Worm (Caenorhabditis elegans) whole organism, young adult: ENCODE data around the gene C36A4.10.

Experiments used
- F10E7.11 ChIP-seq: sonication (generic microtip); optimal IDR thresholded peaks from 2 replicates; lab custom pipeline; 2017; ENCODE audit warnings: mild to moderate bottlenecking, missing genetic modification characterization, moderate library complexity, missing compliant biosample characterization
- ZK185.1 ChIP-seq: sonication (generic microtip); optimal IDR thresholded peaks from 2 replicates; lab custom pipeline; 2016; ENCODE audit warnings: mild to moderate bottlenecking, missing genetic modification characterization, missing compliant biosample characterization; ENCODE audit not compliant: poor library complexity, severe bottlenecking
- athp-1 ChIP-seq: sonication (generic microtip); optimal IDR thresholded peaks from 2 replicates; lab custom pipeline; 2017; ENCODE audit warnings: mild to moderate bottlenecking, missing genetic modification characterization, missing compliant biosample characterization
- ceh-91 ChIP-seq: fragments of 200-800 bp; sonication (Bioruptor generic); IDR thresholded peaks from 2 replicates; pipeline ENCODE4 v1.3.6; 2022; ENCODE audit warnings: missing genetic modification reagents, missing genetic modification characterization, missing compliant biosample characterization
- dpl-1 ChIP-seq: fragments of 150-350 bp; optimal IDR thresholded peaks from 2 replicates; lab custom pipeline; 2014; ENCODE audit warnings: missing biosample characterization, missing genetic modification reagents, missing genetic modification characterization
- lin-54 ChIP-seq: fragments of 200-800 bp; sonication (Bioruptor generic); optimal IDR thresholded peaks from 2 replicates; lab custom pipeline; 2018; ENCODE audit warnings: mild to moderate bottlenecking, missing genetic modification characterization, missing compliant biosample characterization
- madf-3 ChIP-seq: fragments of 200-800 bp; sonication (Bioruptor generic); IDR thresholded peaks from 2 replicates; pipeline ENCODE4 v1.3.6; 2022; ENCODE audit warnings: missing genetic modification reagents, missing genetic modification characterization, missing compliant biosample characterization
- nfya-1 ChIP-seq: sonication (generic microtip); optimal IDR thresholded peaks from 2 replicates; lab custom pipeline; 2017; ENCODE audit warnings: antibody characterized with exemption, missing compliant biosample characterization, missing genetic modification characterization, borderline replicate concordance; ENCODE audit not compliant: insufficient read depth
- nfyb-1 ChIP-seq: fragments of 200-800 bp; sonication (Bioruptor generic); IDR thresholded peaks from 2 replicates; pipeline ENCODE4 v1.3.6; 2022; ENCODE audit warnings: missing genetic modification reagents, missing genetic modification characterization, missing compliant biosample characterization
- pbrm-1 ChIP-seq: fragments of 200-800 bp; sonication (Bioruptor generic); IDR thresholded peaks from 2 replicates; pipeline ENCODE4 v1.3.6; 2022; ENCODE audit warnings: missing genetic modification reagents, missing genetic modification characterization, missing compliant biosample characterization
- sea-2 ChIP-seq: fragments of 200-800 bp; sonication (Bioruptor generic); IDR thresholded peaks from 2 replicates; pipeline ENCODE4 v1.3.6; 2022; ENCODE audit warnings: missing genetic modification characterization, missing compliant biosample characterization
- snpc-4 ChIP-seq, 5 experiments: fragments of 150-350 bp in 1 of 5; sonication (generic microtip) in 4 of 5; optimal IDR thresholded peaks; 2 replicates each; lab custom pipeline; 2014 to 2018; ENCODE audit warnings: missing genetic modification characterization in 5 of 5, missing biosample characterization in 3 of 5, antibody characterized with exemption in 2 of 5, mild to moderate bottlenecking in 2 of 5, missing compliant biosample characterization in 2 of 5, missing genotype in 2 of 5, moderate library complexity in 2 of 5, missing genetic modification reagents in 1 of 5
- unc-62 ChIP-seq: fragments of 150-350 bp; optimal IDR thresholded peaks from 2 replicates; lab custom pipeline; 2014; ENCODE audit warnings: missing biosample characterization, missing genetic modification reagents, missing genetic modification characterization
- ztf-18 ChIP-seq: sonication (generic microtip); optimal IDR thresholded peaks from 2 replicates; lab custom pipeline; 2016; ENCODE audit warnings: missing genotype, mild to moderate bottlenecking, missing genetic modification characterization, missing compliant biosample characterization

DNA sequence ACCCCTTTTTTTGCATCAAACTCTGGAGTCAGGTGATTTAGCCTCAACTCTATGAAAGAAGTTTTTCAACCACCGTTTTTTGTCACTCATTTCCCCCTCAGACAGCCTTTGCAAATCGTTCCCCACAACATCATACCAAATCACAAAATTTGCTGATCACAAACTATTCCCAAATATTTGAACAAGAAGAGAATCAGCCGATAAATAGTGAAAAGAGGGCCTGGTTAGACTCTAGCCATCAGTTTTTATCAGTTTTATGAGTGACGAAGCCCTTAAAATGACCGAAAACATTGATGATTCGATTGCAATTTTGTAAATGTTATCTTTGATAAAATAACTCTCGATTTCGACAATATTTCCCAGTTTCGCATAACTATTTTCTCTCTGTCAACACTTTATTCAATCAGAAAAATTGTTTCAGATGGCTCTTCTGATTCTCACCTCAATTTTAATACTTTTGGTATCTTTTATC, 3.6 kb upstream of the C36A4.10 start, which contains the start of gene cyp-25A2:
- TF ChIP-seq nfya-1 (tag; lab: Kevin White, UChicago), result no peak
- TF ChIP-seq ceh-91 (GFP tag; lab: Robert Waterston, UW), result no peak
- no peak for TF ChIP-seq lin-54
- no peak for TF ChIP-seq unc-62 (GFP tag; lab: Kevin White, UChicago)
- TF ChIP-seq sea-2 (GFP tag; lab: Robert Waterston, UW), result no peak
- TF ChIP-seq snpc-4 (GFP tag; optimal IDR thresholded peaks at IDR 0.05; lab: Kevin White, UChicago), result no peak
- no peak for TF ChIP-seq snpc-4 (tag; optimal IDR thresholded peaks at IDR 0.05; lab: Kevin White, UChicago)
- no peak for TF ChIP-seq dpl-1 (GFP tag; lab: Kevin White, UChicago)
- TF ChIP-seq athp-1 (tag; lab: Kevin White, UChicago), result no peak
- no peak for TF ChIP-seq pbrm-1 (GFP tag; lab: Robert Waterston, UW)
- TF ChIP-seq F10E7.11 (tag; lab: Kevin White, UChicago), result no peak
- no peak for TF ChIP-seq madf-3
- TF ChIP-seq ZK185.1 (tag; lab: Kevin White, UChicago), result no peak
- no peak for TF ChIP-seq ztf-18 (tag; lab: Kevin White, UChicago)
- TF ChIP-seq nfyb-1, result no peak
